Worm (Caenorhabditis elegans) whole organism, L2 larva: ENCODE results near the gene tap-1.

Source experiments
- C34F6.9 ChIP-seq: fragments of 150-350 bp; optimal IDR thresholded peaks from 2 replicates; lab custom pipeline; 2014; ENCODE audit warnings: missing biosample characterization, missing genetic modification characterization
- F13H6.1 ChIP-seq: sonication (generic microtip); optimal IDR thresholded peaks from 2 replicates; lab custom pipeline; 2016; ENCODE audit warnings: missing genetic modification characterization, missing compliant biosample characterization
- R02D3.7 ChIP-seq: fragments of 150-350 bp; optimal IDR thresholded peaks from 2 replicates; lab custom pipeline; 2014; ENCODE audit warnings: missing biosample characterization, missing genetic modification characterization
- Y55F3AM.14 ChIP-seq: fragments of 200-800 bp; sonication (Bioruptor generic); optimal IDR thresholded peaks from 2 replicates; lab custom pipeline; 2018; ENCODE audit warnings: mild to moderate bottlenecking, missing genetic modification characterization, missing compliant biosample characterization
- ZK546.5 ChIP-seq: sonication (generic microtip); optimal IDR thresholded peaks from 2 replicates; lab custom pipeline; 2017; ENCODE audit warnings: missing biosample characterization, missing genetic modification characterization
- aly-2 ChIP-seq: fragments of 150-350 bp; optimal IDR thresholded peaks from 2 replicates; lab custom pipeline; 2014; ENCODE audit warnings: missing biosample characterization, missing genetic modification characterization
- ceh-16 ChIP-seq: fragments of 150-350 bp; optimal IDR thresholded peaks from 2 replicates; lab custom pipeline; 2014; ENCODE audit warnings: missing biosample characterization, missing genetic modification characterization
- ceh-82 ChIP-seq: fragments of 150-350 bp; optimal IDR thresholded peaks from 2 replicates; lab custom pipeline; 2014; ENCODE audit warnings: missing biosample characterization, missing genetic modification characterization
- crh-2 ChIP-seq: sonication (generic microtip); optimal IDR thresholded peaks from 2 replicates; lab custom pipeline; 2017; ENCODE audit warnings: missing biosample characterization, missing genetic modification characterization
- elt-1 ChIP-seq: fragments of 150-350 bp; optimal IDR thresholded peaks from 2 replicates; lab custom pipeline; 2014; ENCODE audit warnings: missing biosample characterization, missing genetic modification characterization
- elt-3 ChIP-seq: sonication (generic microtip); optimal IDR thresholded peaks from 2 replicates; lab custom pipeline; 2017; ENCODE audit warnings: missing biosample characterization, missing genetic modification characterization
- fos-1 ChIP-seq: fragments of 150-350 bp; optimal IDR thresholded peaks from 2 replicates; lab custom pipeline; 2014; ENCODE audit warnings: missing biosample characterization, missing genetic modification characterization
- gmeb-1 ChIP-seq: fragments of 150-350 bp; optimal IDR thresholded peaks from 2 replicates; lab custom pipeline; 2014; ENCODE audit warnings: missing biosample characterization, missing genetic modification characterization
- lin-11 ChIP-seq: fragments of 150-350 bp; sonication (generic microtip); optimal IDR thresholded peaks from 2 replicates; lab custom pipeline; 2014; ENCODE audit warnings: missing biosample characterization, missing genetic modification characterization, inconsistent platforms, mixed read lengths
- lin-13 ChIP-seq: fragments of 150-350 bp; optimal IDR thresholded peaks from 2 replicates; lab custom pipeline; 2014; ENCODE audit warnings: missing biosample characterization, missing genetic modification reagents, missing genetic modification characterization
- lin-39 ChIP-seq: fragments of 150-350 bp; optimal IDR thresholded peaks from 2 replicates; lab custom pipeline; 2014; ENCODE audit warnings: missing biosample characterization, missing genetic modification reagents, missing genetic modification characterization
- lsy-2 ChIP-seq, 2 experiments: fragments of 150-350 bp in 1 of 2; sonication (generic microtip) in 1 of 2; optimal IDR thresholded peaks; 2 replicates each; lab custom pipeline; 2014 to 2017; ENCODE audit warnings: missing biosample characterization in 2 of 2, missing genetic modification characterization in 2 of 2
- mbf-1 ChIP-seq: sonication (generic microtip); optimal IDR thresholded peaks from 2 replicates; lab custom pipeline; 2017; ENCODE audit warnings: missing biosample characterization, missing genetic modification characterization
- nhr-12 ChIP-seq: fragments of 150-350 bp; optimal IDR thresholded peaks from 2 replicates; lab custom pipeline; 2014; ENCODE audit warnings: missing biosample characterization, missing genetic modification characterization
- nhr-129 ChIP-seq: fragments of 150-350 bp; optimal IDR thresholded peaks from 2 replicates; lab custom pipeline; 2014; ENCODE audit warnings: missing biosample characterization, missing genetic modification characterization
- nhr-21 ChIP-seq: fragments of 150-350 bp; optimal IDR thresholded peaks from 2 replicates; lab custom pipeline; 2014; ENCODE audit warnings: missing biosample characterization, missing genetic modification characterization
- nhr-23 ChIP-seq: fragments of 150-350 bp; optimal IDR thresholded peaks from 2 replicates; lab custom pipeline; 2014; ENCODE audit warnings: missing biosample characterization, missing genetic modification reagents, missing genetic modification characterization
- nhr-237 ChIP-seq: fragments of 150-350 bp; optimal IDR thresholded peaks from 2 replicates; lab custom pipeline; 2014; ENCODE audit warnings: missing biosample characterization, missing genetic modification characterization
- nhr-25 ChIP-seq: fragments of 150-350 bp; sonication (generic microtip); optimal IDR thresholded peaks from 3 replicates; lab custom pipeline; 2014; ENCODE audit warnings: missing biosample characterization, missing genetic modification characterization
- nhr-77 ChIP-seq: fragments of 150-350 bp; optimal IDR thresholded peaks from 2 replicates; lab custom pipeline; 2014; ENCODE audit warnings: missing biosample characterization, missing genetic modification characterization
- peb-1 ChIP-seq: fragments of 150-350 bp; optimal IDR thresholded peaks from 2 replicates; lab custom pipeline; 2014; ENCODE audit warnings: missing biosample characterization, missing genetic modification characterization
- sem-4 ChIP-seq: fragments of 150-350 bp; optimal IDR thresholded peaks from 2 replicates; lab custom pipeline; 2014; ENCODE audit warnings: missing biosample characterization, missing genetic modification reagents, missing genetic modification characterization
- skn-1 ChIP-seq: sonication (generic microtip); optimal IDR thresholded peaks from 2 replicates; lab custom pipeline; 2017; ENCODE audit warnings: missing biosample characterization, missing genetic modification characterization
- sma-9 ChIP-seq, 2 experiments: fragments of 150-350 bp in 1 of 2; sonication (generic microtip) in 1 of 2; optimal IDR thresholded peaks; 2 replicates each; lab custom pipeline; 2014 to 2016; ENCODE audit warnings: missing genetic modification characterization in 2 of 2, mild to moderate bottlenecking in 1 of 2, missing biosample characterization in 1 of 2, missing compliant biosample characterization in 1 of 2, missing genetic modification reagents in 1 of 2, moderate library complexity in 1 of 2
- snpc-4 ChIP-seq: fragments of 150-350 bp; optimal IDR thresholded peaks from 2 replicates; lab custom pipeline; 2014; ENCODE audit warnings: missing biosample characterization, missing genetic modification characterization
- unc-55 ChIP-seq: fragments of 150-350 bp; sonication (generic microtip); optimal IDR thresholded peaks from 3 replicates; lab custom pipeline; 2014; ENCODE audit warnings: missing biosample characterization, missing genetic modification reagents, missing genetic modification characterization
- zag-1 ChIP-seq: fragments of 150-350 bp; optimal IDR thresholded peaks from 2 replicates; lab custom pipeline; 2014; ENCODE audit warnings: missing biosample characterization, missing genetic modification characterization
- ztf-1 ChIP-seq: fragments of 200-800 bp; sonication (Bioruptor generic); conservative IDR thresholded peaks from 2 replicates; pipeline ENCODE4 v1.3.6; 2022; ENCODE audit warnings: missing genetic modification characterization, missing compliant biosample characterization
- ztf-11 ChIP-seq: sonication (generic microtip); optimal IDR thresholded peaks from 2 replicates; lab custom pipeline; 2017; ENCODE audit warnings: missing biosample characterization, missing genetic modification characterization
- ztf-4 ChIP-seq: fragments of 150-350 bp; optimal IDR thresholded peaks from 2 replicates; lab custom pipeline; 2014; ENCODE audit warnings: missing biosample characterization, missing genetic modification characterization

tap-1 gene

DNA sequence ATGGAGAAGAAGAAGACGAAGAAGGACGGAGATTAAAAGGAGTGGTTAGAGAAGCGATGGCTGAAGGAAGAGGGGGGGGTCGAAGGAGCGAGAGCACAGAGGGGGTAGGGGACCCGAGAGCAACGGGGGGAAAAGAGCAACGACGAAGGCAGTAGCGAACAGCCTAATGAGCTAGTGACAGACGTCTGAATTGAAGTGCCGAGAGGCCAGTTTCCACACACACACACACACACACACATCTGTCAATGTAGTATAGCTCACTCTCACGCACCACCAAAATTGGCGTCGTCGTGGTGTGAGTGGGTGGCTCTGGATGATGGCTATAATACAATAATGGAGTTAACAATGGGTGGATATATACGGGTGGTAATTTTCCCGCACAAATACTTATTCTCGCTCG lies 47.3 kb downstream of the tap-1 start:
- peak; percentile 59 for TF ChIP-seq zag-1 (tag; lab: Kevin White, UChicago)
- peak; percentile 57 for TF ChIP-seq lin-11
- no peak for TF ChIP-seq R02D3.7
- peak; percentile 18 for TF ChIP-seq sma-9 (GFP tag; optimal IDR thresholded peaks at IDR 0.05; lab: Kevin White, UChicago)
- no peak for TF ChIP-seq sma-9 (tag; optimal IDR thresholded peaks at IDR 0.05; lab: Kevin White, UChicago)
- no peak for TF ChIP-seq lin-39
- no peak for TF ChIP-seq lsy-2 (tag; optimal IDR thresholded peaks at IDR 0.05; lab: Kevin White, UChicago)
- TF ChIP-seq skn-1 (tag; lab: Kevin White, UChicago), result no peak
- no peak for TF ChIP-seq peb-1 (tag; lab: Kevin White, UChicago)
- TF ChIP-seq nhr-129, result peak; percentile 27
- peak; percentile 54 for TF ChIP-seq unc-55 (GFP tag; lab: Kevin White, UChicago)
- no peak for TF ChIP-seq ZK546.5 (tag; lab: Kevin White, UChicago)
- TF ChIP-seq nhr-23 (tag; lab: Kevin White, UChicago), result no peak
- peak; percentile 18 for TF ChIP-seq crh-2
- TF ChIP-seq nhr-237 (tag; lab: Kevin White, UChicago), result no peak
- no peak for TF ChIP-seq ztf-1 (GFP tag; lab: Robert Waterston, UW)
- no peak for TF ChIP-seq ztf-4 (tag; lab: Kevin White, UChicago)
- TF ChIP-seq F13H6.1 (tag; lab: Kevin White, UChicago), result no peak
- no peak for TF ChIP-seq fos-1 (tag; lab: Kevin White, UChicago)
- TF ChIP-seq nhr-21 (tag; lab: Kevin White, UChicago), result no peak
- TF ChIP-seq ceh-16 (tag; lab: Kevin White, UChicago), result no peak
- peak; percentile 18 for TF ChIP-seq Y55F3AM.14 (GFP tag; lab: Kevin White, UChicago)
- TF ChIP-seq elt-1 (tag; lab: Kevin White, UChicago), result no peak
- no peak for TF ChIP-seq elt-3 (tag; lab: Kevin White, UChicago)
- no peak for TF ChIP-seq nhr-25 (tag; lab: Kevin White, UChicago)
- TF ChIP-seq C34F6.9 (tag; lab: Kevin White, UChicago), result peak; percentile 45
- no peak for TF ChIP-seq ztf-11 (tag; lab: Kevin White, UChicago)
- TF ChIP-seq nhr-77 (tag; lab: Kevin White, UChicago), result no peak
- TF ChIP-seq lin-13 (GFP tag; lab: Kevin White, UChicago), result peak; percentile 29
- TF ChIP-seq sem-4 (tag; lab: Kevin White, UChicago), result no peak
- TF ChIP-seq mbf-1 (tag; lab: Kevin White, UChicago), result no peak
- TF ChIP-seq gmeb-1, result no peak

DNA sequence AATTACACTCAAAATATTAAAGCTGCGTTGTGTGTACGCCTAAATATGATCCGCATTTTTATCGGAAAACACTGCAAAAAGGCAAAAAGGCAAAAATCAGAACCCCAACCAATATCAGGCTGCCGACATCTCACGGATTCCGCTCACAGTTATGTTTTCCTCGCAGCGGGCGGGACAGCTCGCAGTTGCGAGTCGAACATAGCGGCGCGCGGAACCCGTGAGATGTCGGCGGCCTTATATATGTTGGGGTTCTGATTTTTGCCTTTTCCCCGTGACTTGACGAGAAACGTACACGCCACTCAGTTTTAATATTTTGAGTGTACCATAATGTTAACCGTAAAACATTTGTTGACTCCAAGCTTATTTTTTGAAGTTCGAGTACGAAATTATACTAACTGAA lies 48.0 kb downstream of the tap-1 start:
- TF ChIP-seq snpc-4 (peak; percentile 85), R02D3.7 (no peak), nhr-12 (tag; lab: Kevin White, UChicago) (no peak), ZK546.5 (tag; lab: Kevin White, UChicago) (no peak), nhr-77 (tag; lab: Kevin White, UChicago) (no peak)

DNA sequence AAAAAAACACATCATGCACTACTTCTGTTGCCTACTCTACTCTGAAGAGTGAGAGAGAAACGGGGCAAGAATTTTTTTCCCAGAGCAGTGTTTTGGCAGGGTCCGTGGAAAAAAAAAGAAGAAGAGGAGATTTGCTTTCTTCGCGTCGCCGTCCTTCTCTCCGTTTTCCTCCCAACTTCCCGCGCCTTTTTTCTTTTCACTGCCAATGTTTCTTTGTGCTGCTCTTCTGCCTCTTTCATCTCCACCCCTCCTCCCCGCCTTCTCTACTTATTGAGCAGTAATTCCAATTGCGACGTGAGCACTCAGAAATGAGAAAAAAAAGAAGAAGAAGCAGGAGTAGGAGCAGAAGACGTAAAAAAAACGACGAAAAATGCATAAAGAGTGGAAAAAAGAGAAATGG lies 50.5 kb downstream of the tap-1 start:
- TF ChIP-seq aly-2 (no peak), elt-3 (tag; lab: Kevin White, UChicago) (no peak), unc-55 (GFP tag; lab: Kevin White, UChicago) (peak; percentile 65), C34F6.9 (tag; lab: Kevin White, UChicago) (peak; percentile 74), crh-2 (peak; percentile 59), fos-1 (tag; lab: Kevin White, UChicago) (peak; percentile 4), F13H6.1 (tag; lab: Kevin White, UChicago) (peak; percentile 52), Y55F3AM.14 (GFP tag; lab: Kevin White, UChicago) (peak; percentile 3), lin-11 (peak; percentile 59), nhr-129 (peak; percentile 68), lsy-2 (tag; optimal IDR thresholded peaks at IDR 0.05; lab: Kevin White, UChicago) (peak; percentile 12 to 38), nhr-25 (tag; lab: Kevin White, UChicago) (no peak), lin-13 (GFP tag; lab: Kevin White, UChicago) (no peak), ceh-82 (tag; lab: Kevin White, UChicago) (peak; percentile 5), zag-1 (tag; lab: Kevin White, UChicago) (peak; percentile 79), sem-4 (tag; lab: Kevin White, UChicago) (peak; percentile 20)
